Fruit fly (Drosophila melanogaster): ENCODE results near the gene CG2150.

The CG2150 gene

dm6 chr3R:31723206-31723933, 41.2 kb downstream of the CG2150 start (continued):
- TF ChIP-seq Fer3 (tag; optimal IDR thresholded peaks at IDR 0.05) (peak; percentile 39), CG6175 (GFP tag; IDR thresholded peaks at IDR 0.05) (0 out of 3 replicates have a peak, but pooled peaks have one; percentile 14), phol (tag; optimal IDR thresholded peaks at IDR 0.05) (peak; percentile 50), CG9932 (GFP tag; IDR thresholded peaks at IDR 0.05) (peak; percentile 7; the same call in 1 of the 2 replicates), bowl (GFP tag; IDR thresholded peaks at IDR 0.05) (no peak), CG2875 (GFP tag; optimal IDR thresholded peaks at IDR 0.05) (no peak), CG17359 (tag; optimal IDR thresholded peaks at IDR 0.05) (peak; percentile 3), sens (GFP tag) (peak; percentile 88), lilli (GFP tag; optimal IDR thresholded peaks at IDR 0.05) (peak; percentile 9), Pdp1 (GFP tag; optimal IDR thresholded peaks at IDR 0.05) (peak in 1 of 2 experiments; percentile 32), CG9727 (GFP tag; optimal IDR thresholded peaks at IDR 0.05) (peak; percentile 46), ems (GFP tag; optimal IDR thresholded peaks at IDR 0.05) (no peak), lmd (GFP tag; IDR thresholded peaks at IDR 0.05) (0 out of 2 replicates have a peak, but pooled peaks have one; percentile 30), CG6272 (GFP tag; IDR thresholded peaks at IDR 0.05) (no peak), prd (optimal IDR thresholded peaks at IDR 0.05) (no peak), prd (GFP tag; IDR thresholded peaks at IDR 0.05) (peak; percentile 36; the same call in 1 of the 3 replicates), dysf (GFP tag; IDR thresholded peaks at IDR 0.05) (peak; percentile 58; the same call in 2 of the 3 replicates), lab (GFP tag; optimal IDR thresholded peaks at IDR 0.05) (peak; percentile 41), nmo (GFP tag; optimal IDR thresholded peaks at IDR 0.05) (peak; percentile 47), CG9215 (GFP tag; IDR thresholded peaks at IDR 0.05) (peak; percentile 41; the same call in 1 of the 2 replicates), zf30C (GFP tag; optimal IDR thresholded peaks at IDR 0.05) (no peak), CHES-1-like (GFP tag; optimal IDR thresholded peaks at IDR 0.05) (no peak), Drgx (GFP tag; IDR thresholded peaks at IDR 0.05) (peak; percentile 47; the same call in 1 of the 2 replicates), CG2712 (tag; optimal IDR thresholded peaks at IDR 0.05) (peak; percentile 49), CG3281 (GFP tag; optimal IDR thresholded peaks at IDR 0.05) (peak; percentile 25), peb (GFP tag; IDR thresholded peaks at IDR 0.05) (0 out of 2 replicates have a peak, but pooled peaks have one; percentile 6), Oli (tag; optimal IDR thresholded peaks at IDR 0.05) (peak; percentile 40), CG13624 (GFP tag; optimal IDR thresholded peaks at IDR 0.05) (no peak), CG30403 (GFP tag; optimal IDR thresholded peaks at IDR 0.05) (peak; percentile 45), fd96Cb (tag; optimal IDR thresholded peaks at IDR 0.05) (peak; percentile 43), dmrt11E (tag; optimal IDR thresholded peaks at IDR 0.05) (peak; percentile 24), CG1603 (tag; optimal IDR thresholded peaks at IDR 0.05) (peak; percentile 51), CG2678 (tag; optimal IDR thresholded peaks at IDR 0.05) (peak; percentile 54), CG10267 (tag; optimal IDR thresholded peaks at IDR 0.05) (peak; percentile 2), Deaf1 (tag; optimal IDR thresholded peaks at IDR 0.05) (peak; percentile 53), CG17361 (GFP tag; IDR thresholded peaks at IDR 0.05) (peak; percentile 52; the same call in 1 of the 3 replicates), ci (GFP tag; IDR thresholded peaks at IDR 0.05) (0 out of 3 replicates have a peak, but pooled peaks have one; percentile 13), CG10979 (tag; optimal IDR thresholded peaks at IDR 0.05) (peak; percentile 33), Side (GFP tag; optimal IDR thresholded peaks at IDR 0.05) (peak; percentile 9), CG2120 (GFP tag; optimal IDR thresholded peaks at IDR 0.05) (peak; percentile 22), Trl (optimal IDR thresholded peaks at IDR 0.05) (peak in 1 of 2 experiments; percentile 24), Trl (GFP tag; optimal IDR thresholded peaks at IDR 0.05) (no peak), pros (GFP tag; optimal IDR thresholded peaks at IDR 0.05) (peak; percentile 46), CG14860 (GFP tag; IDR thresholded peaks at IDR 0.05; ENCODE audit: partially characterized antibody) (no peak), Xrp1 (GFP tag; IDR thresholded peaks at IDR 0.05) (peak; percentile 28; the same call in 1 of the 2 replicates), CG7271 (tag; optimal IDR thresholded peaks at IDR 0.05) (no peak), CG34422 (GFP tag; IDR thresholded peaks at IDR 0.05) (0 out of 3 replicates have a peak, but pooled peaks have one; percentile 7), CG4617 (GFP tag; optimal IDR thresholded peaks at IDR 0.05; ENCODE audit: borderline replicate concordance) (no peak), CG10209 (GFP tag; optimal IDR thresholded peaks at IDR 0.05) (peak; percentile 28)

All from whole organism, embryonic.